Fruit fly (Drosophila melanogaster): Measurements from ENCODE around the gene CG14961.

Gene CG14961

DNA sequence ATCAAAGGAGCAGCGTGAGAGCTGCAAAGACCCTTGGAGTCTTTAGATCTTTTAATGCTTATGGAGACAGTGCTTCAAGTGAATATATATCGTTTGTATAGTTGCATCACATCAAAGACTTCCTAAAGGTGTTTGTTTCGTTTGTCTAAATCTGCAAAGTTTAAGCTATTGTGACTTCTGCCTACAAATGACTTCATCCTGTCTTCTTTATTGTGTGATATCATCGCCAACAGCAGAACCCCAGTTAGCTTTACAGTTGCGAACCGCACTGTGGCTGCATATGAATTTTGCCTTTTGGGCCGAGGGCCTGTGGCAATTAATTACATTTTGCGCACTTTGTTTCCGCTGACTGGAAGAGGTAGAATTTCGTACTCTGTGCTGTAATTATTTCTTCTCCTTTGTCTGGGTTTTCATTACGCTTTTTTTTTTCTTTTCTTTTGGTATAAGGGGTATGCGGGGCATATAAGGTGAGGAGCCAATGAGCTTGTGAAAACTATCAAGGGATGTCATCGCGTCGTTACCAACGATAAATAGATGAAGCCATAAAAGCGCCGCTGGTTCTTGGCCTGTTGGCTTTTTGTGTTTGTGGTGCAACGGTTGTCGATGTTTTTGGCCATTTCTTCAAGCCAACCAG, 12.6 kb downstream of the CG14961 start:
- TF ChIP-seq br (GFP tag; optimal IDR thresholded peaks at IDR 0.05) (peak; percentile 73), Jra (GFP tag; optimal IDR thresholded peaks at IDR 0.05) (no peak), usp (GFP tag; optimal IDR thresholded peaks at IDR 0.05) (no peak), Hr83 (GFP tag; optimal IDR thresholded peaks at IDR 0.05; ENCODE audit: poor library complexity, severe bottlenecking) (no peak), dl (GFP tag; optimal IDR thresholded peaks at IDR 0.05; ENCODE audit: insufficient read depth in 1 of 2, partially characterized antibody in 2 of 2) (no peak), Mio (GFP tag; optimal IDR thresholded peaks at IDR 0.05) (peak; percentile 15), HLH106 (tag; optimal IDR thresholded peaks at IDR 0.05) (peak; percentile 58), dsf (GFP tag; optimal IDR thresholded peaks at IDR 0.05; ENCODE audit: borderline replicate concordance) (no peak), GATAd (GFP tag; optimal IDR thresholded peaks at IDR 0.05) (no peak), psq (GFP tag; optimal IDR thresholded peaks at IDR 0.05) (peak; percentile 64), rgr (GFP tag; optimal IDR thresholded peaks at IDR 0.05) (peak; percentile 76), Rel (GFP tag; optimal IDR thresholded peaks at IDR 0.05) (no peak), Rel (tag; optimal IDR thresholded peaks at IDR 0.05) (peak; percentile 13), Dif (GFP tag; optimal IDR thresholded peaks at IDR 0.05; ENCODE audit: partially characterized antibody) (no peak), CG32264 (GFP tag; optimal IDR thresholded peaks at IDR 0.05) (no peak), Abd-B (GFP tag; optimal IDR thresholded peaks at IDR 0.05) (no peak), pan (optimal IDR thresholded peaks at IDR 0.05) (no peak), foxo (GFP tag; optimal IDR thresholded peaks at IDR 0.05) (peak in 1 of 2 experiments; percentile 77), Myc (optimal IDR thresholded peaks at IDR 0.05) (no peak), CG9705 (GFP tag; optimal IDR thresholded peaks at IDR 0.05) (peak; percentile 41), OdsH (GFP tag; optimal IDR thresholded peaks at IDR 0.05) (peak; percentile 63), Dfd (GFP tag; optimal IDR thresholded peaks at IDR 0.05) (no peak), brk (GFP tag; optimal IDR thresholded peaks at IDR 0.05) (peak; percentile 3), Hr78 (GFP tag; optimal IDR thresholded peaks at IDR 0.05) (no peak), CrebA (GFP tag; optimal IDR thresholded peaks at IDR 0.05; ENCODE audit: borderline replicate concordance) (no peak), sv (GFP tag; optimal IDR thresholded peaks at IDR 0.05) (no peak), fru (GFP tag; optimal IDR thresholded peaks at IDR 0.05) (peak; percentile 76), Sp1 (GFP tag; optimal IDR thresholded peaks at IDR 0.05) (peak; percentile 77), Vsx2 (GFP tag; optimal IDR thresholded peaks at IDR 0.05; ENCODE audit: partially characterized antibody) (no peak), ey (GFP tag; optimal IDR thresholded peaks at IDR 0.05) (peak; percentile 78), jim (GFP tag; optimal IDR thresholded peaks at IDR 0.05) (no peak), lola (GFP tag; optimal IDR thresholded peaks at IDR 0.05) (no peak), woc (GFP tag; optimal IDR thresholded peaks at IDR 0.05) (peak; percentile 74), tai (GFP tag; optimal IDR thresholded peaks at IDR 0.05) (peak; percentile 10), h (GFP tag; optimal IDR thresholded peaks at IDR 0.05) (peak; percentile 69), Hnf4 (GFP tag; optimal IDR thresholded peaks at IDR 0.05) (peak; percentile 75), dmrt93B (GFP tag; optimal IDR thresholded peaks at IDR 0.05) (peak; percentile 39), sage (GFP tag; optimal IDR thresholded peaks at IDR 0.05) (peak; percentile 49), N (GFP tag; optimal IDR thresholded peaks at IDR 0.05) (no peak)

dm6 chr3L:3343260-3343659, 13.4 kb downstream of the CG14961 start:
- TF ChIP-seq CrebA (GFP tag; optimal IDR thresholded peaks at IDR 0.05; ENCODE audit: borderline replicate concordance) (no peak), CG9705 (GFP tag; optimal IDR thresholded peaks at IDR 0.05) (peak; percentile 60), Jra (GFP tag; optimal IDR thresholded peaks at IDR 0.05) (peak; percentile 38), h (GFP tag; optimal IDR thresholded peaks at IDR 0.05) (peak; percentile 85), Dif (GFP tag; optimal IDR thresholded peaks at IDR 0.05; ENCODE audit: partially characterized antibody) (no peak), Sp1 (GFP tag; optimal IDR thresholded peaks at IDR 0.05) (peak; percentile 90), OdsH (GFP tag; optimal IDR thresholded peaks at IDR 0.05) (peak; percentile 85), Vsx2 (GFP tag; optimal IDR thresholded peaks at IDR 0.05; ENCODE audit: partially characterized antibody) (no peak), Hnf4 (GFP tag; optimal IDR thresholded peaks at IDR 0.05) (peak; percentile 78), Hr78 (GFP tag; optimal IDR thresholded peaks at IDR 0.05) (no peak), dsf (GFP tag; optimal IDR thresholded peaks at IDR 0.05; ENCODE audit: borderline replicate concordance) (peak; percentile 19), sage (GFP tag; optimal IDR thresholded peaks at IDR 0.05) (peak; percentile 11), Abd-B (GFP tag; optimal IDR thresholded peaks at IDR 0.05) (no peak), Myc (optimal IDR thresholded peaks at IDR 0.05) (no peak), pan (optimal IDR thresholded peaks at IDR 0.05) (no peak), usp (GFP tag; optimal IDR thresholded peaks at IDR 0.05) (no peak), br (GFP tag; optimal IDR thresholded peaks at IDR 0.05) (peak; percentile 72), tai (GFP tag; optimal IDR thresholded peaks at IDR 0.05) (peak; percentile 52), Hr83 (GFP tag; optimal IDR thresholded peaks at IDR 0.05; ENCODE audit: poor library complexity, severe bottlenecking) (no peak), CG32264 (GFP tag; optimal IDR thresholded peaks at IDR 0.05) (peak; percentile 23), dmrt93B (GFP tag; optimal IDR thresholded peaks at IDR 0.05) (peak; percentile 59), brk (GFP tag; optimal IDR thresholded peaks at IDR 0.05) (peak; percentile 76), Mio (GFP tag; optimal IDR thresholded peaks at IDR 0.05) (no peak), woc (GFP tag; optimal IDR thresholded peaks at IDR 0.05) (peak; percentile 60), Dfd (GFP tag; optimal IDR thresholded peaks at IDR 0.05) (no peak), GATAd (GFP tag; optimal IDR thresholded peaks at IDR 0.05) (no peak), Rel (GFP tag; optimal IDR thresholded peaks at IDR 0.05) (no peak), Rel (tag; optimal IDR thresholded peaks at IDR 0.05) (peak; percentile 6), psq (GFP tag; optimal IDR thresholded peaks at IDR 0.05) (peak; percentile 85), foxo (GFP tag; optimal IDR thresholded peaks at IDR 0.05) (peak in 1 of 2 experiments; percentile 85), ey (GFP tag; optimal IDR thresholded peaks at IDR 0.05) (peak; percentile 79), HLH106 (tag; optimal IDR thresholded peaks at IDR 0.05) (peak; percentile 78), lola (GFP tag; optimal IDR thresholded peaks at IDR 0.05) (no peak), dl (GFP tag; optimal IDR thresholded peaks at IDR 0.05; ENCODE audit: insufficient read depth in 1 of 2, partially characterized antibody in 2 of 2) (no peak), jim (GFP tag; optimal IDR thresholded peaks at IDR 0.05) (no peak), rgr (GFP tag; optimal IDR thresholded peaks at IDR 0.05) (peak; percentile 77), sv (GFP tag; optimal IDR thresholded peaks at IDR 0.05) (peak; percentile 16), fru (GFP tag; optimal IDR thresholded peaks at IDR 0.05) (peak; percentile 88), N (GFP tag; optimal IDR thresholded peaks at IDR 0.05) (no peak)

Measured in whole organism, wandering third instar larva.